Fruit fly (Drosophila melanogaster) whole organism, embryonic: ENCODE measurements around the gene yellow-e.

Experiments
- Atf-2 ChIP-seq: fragments of 200-800 bp; sonication (Bioruptor generic); optimal IDR thresholded peaks from 2 replicates; lab custom pipeline; 2016; ENCODE audit warnings: missing biosample characterization, missing genetic modification characterization
- CG10431 ChIP-seq: fragments of 200-800 bp; sonication (Bioruptor generic); optimal IDR thresholded peaks from 3 replicates; lab custom pipeline; 2018; ENCODE audit warnings: missing biosample characterization, mild to moderate bottlenecking, missing genetic modification characterization
- CG11085 ChIP-seq: fragments of 200-800 bp; sonication (Bioruptor generic); IDR thresholded peaks from 2 replicates; pipeline ENCODE4 v1.3.6; 2022; ENCODE audit warnings: missing biosample characterization, missing genetic modification characterization
- CG15601 ChIP-seq: fragments of 200-800 bp; sonication (Bioruptor generic); optimal IDR thresholded peaks from 3 replicates; lab custom pipeline; 2019; ENCODE audit warnings: missing biosample characterization, mild to moderate bottlenecking, missing genetic modification characterization, moderate library complexity
- CG1647 ChIP-seq: fragments of 200-800 bp; sonication (Bioruptor generic); optimal IDR thresholded peaks from 3 replicates; lab custom pipeline; 2016; ENCODE audit warnings: missing biosample characterization, missing genetic modification characterization
- CG16779 ChIP-seq: fragments of 200-800 bp; sonication (Bioruptor generic); IDR thresholded peaks from 2 replicates; pipeline ENCODE4 v1.3.6; 2022; ENCODE audit warnings: missing biosample characterization, missing genetic modification characterization
- CG16813 ChIP-seq: fragments of 200-800 bp; sonication (Bioruptor generic); IDR thresholded peaks from 3 replicates; pipeline ENCODE4 v1.3.6; 2022; ENCODE audit warnings: missing biosample characterization, missing genetic modification characterization; ENCODE audit not compliant: partially characterized antibody
- CG17361 ChIP-seq: fragments of 200-800 bp; sonication (Bioruptor generic); IDR thresholded peaks from 3 replicates; pipeline ENCODE4 v1.3.6; 2022; ENCODE audit warnings: missing biosample characterization, missing genetic modification characterization
- CG17612 ChIP-seq: fragments of 200-800 bp; sonication (Bioruptor generic); IDR thresholded peaks from 2 replicates; pipeline ENCODE4 v1.3.6; 2022; ENCODE audit warnings: missing biosample characterization, missing genetic modification characterization
- CG2202 ChIP-seq: fragments of 200-800 bp; sonication (Bioruptor generic); optimal IDR thresholded peaks from 2 replicates; lab custom pipeline; 2018; ENCODE audit warnings: missing biosample characterization, mild to moderate bottlenecking, missing genetic modification characterization
- CG30020 ChIP-seq: fragments of 200-800 bp; optimal IDR thresholded peaks from 2 replicates; lab custom pipeline; 2019; ENCODE audit warnings: missing biosample characterization, mild to moderate bottlenecking, missing genetic modification characterization, moderate library complexity
- CG3847 ChIP-seq: fragments of 200-800 bp; sonication (Bioruptor generic); IDR thresholded peaks from 2 replicates; pipeline ENCODE4 v1.3.6; 2022; ENCODE audit warnings: missing biosample characterization, missing genetic modification characterization
- CG42726 ChIP-seq: fragments of 200-800 bp; sonication (Bioruptor generic); IDR thresholded peaks from 2 replicates; pipeline ENCODE4 v1.3.6; 2022; ENCODE audit warnings: missing biosample characterization, missing genetic modification characterization; ENCODE audit not compliant: partially characterized antibody
- CG6254 ChIP-seq: fragments of 200-800 bp; sonication (Bioruptor generic); optimal IDR thresholded peaks from 3 replicates; lab custom pipeline; 2017; ENCODE audit warnings: mild to moderate bottlenecking, missing biosample characterization, missing genetic modification reagents, missing genetic modification characterization
- CG7839 ChIP-seq: fragments of 200-800 bp; sonication (Bioruptor generic); optimal IDR thresholded peaks from 3 replicates; lab custom pipeline; 2018; ENCODE audit warnings: missing biosample characterization, mild to moderate bottlenecking, missing genetic modification characterization, moderate library complexity
- CG9215 ChIP-seq: fragments of 200-800 bp; sonication (Bioruptor generic); IDR thresholded peaks from 2 replicates; pipeline ENCODE4 v1.3.6; 2022; ENCODE audit warnings: missing biosample characterization, missing genetic modification characterization
- CG9609 ChIP-seq: fragments of 200-800 bp; sonication (Bioruptor generic); optimal IDR thresholded peaks from 3 replicates; lab custom pipeline; 2016; ENCODE audit warnings: missing biosample characterization, missing genetic modification characterization
- CG9727 ChIP-seq: fragments of 200-800 bp; sonication (Bioruptor generic); optimal IDR thresholded peaks from 3 replicates; lab custom pipeline; 2017; ENCODE audit warnings: missing biosample characterization, mild to moderate bottlenecking, missing genetic modification characterization
- Drgx ChIP-seq: fragments of 200-800 bp; sonication (Bioruptor generic); IDR thresholded peaks from 2 replicates; pipeline ENCODE4 v1.3.6; 2022; ENCODE audit warnings: missing biosample characterization, missing genetic modification characterization
- Elba2 ChIP-seq: fragments of 200-800 bp; sonication (Bioruptor generic); optimal IDR thresholded peaks from 3 replicates; lab custom pipeline; 2016; ENCODE audit warnings: missing biosample characterization, missing genetic modification characterization
- Hmx ChIP-seq: fragments of 200-800 bp; sonication (Bioruptor generic); optimal IDR thresholded peaks from 2 replicates; lab custom pipeline; 2016; ENCODE audit warnings: missing biosample characterization, missing genetic modification characterization
- Meics ChIP-seq: fragments of 200-800 bp; sonication (Bioruptor generic); optimal IDR thresholded peaks from 2 replicates; lab custom pipeline; 2017; ENCODE audit warnings: missing biosample characterization, mild to moderate bottlenecking, missing genetic modification characterization
- Nf-YB ChIP-seq: fragments of 200-800 bp; sonication (Bioruptor generic); optimal IDR thresholded peaks from 3 replicates; lab custom pipeline; 2019; ENCODE audit warnings: missing biosample characterization, mild to moderate bottlenecking, missing genetic modification characterization, moderate library complexity
- Oaz ChIP-seq: fragments of 200-800 bp; sonication (Bioruptor generic); IDR thresholded peaks from 2 replicates; pipeline ENCODE4 v1.3.6; 2022; ENCODE audit warnings: missing biosample characterization, missing genetic modification characterization
- Optix ChIP-seq: fragments of 200-800 bp; sonication (Bioruptor generic); IDR thresholded peaks from 3 replicates; pipeline ENCODE4 v1.3.6; 2022; ENCODE audit warnings: missing biosample characterization, missing genetic modification characterization
- Tbp ChIP-seq: fragments of >200 bp; optimal IDR thresholded peaks from 2 replicates; lab custom pipeline; 2018; ENCODE audit warnings: missing biosample characterization, missing genetic modification characterization
- ash1 ChIP-seq: fragments of 200-800 bp; sonication (Bioruptor generic); optimal IDR thresholded peaks from 2 replicates; lab custom pipeline; 2018; ENCODE audit warnings: missing biosample characterization, mild to moderate bottlenecking, missing genetic modification characterization
- az2 ChIP-seq: fragments of 200-800 bp; sonication (Bioruptor generic); optimal IDR thresholded peaks from 3 replicates; lab custom pipeline; 2016; ENCODE audit warnings: missing biosample characterization, missing genetic modification characterization
- bsh ChIP-seq, 2 experiments: fragments of 200-800 bp; sonication (Bioruptor generic); optimal IDR thresholded peaks; 2 replicates each; lab custom pipeline; 2017 to 2018; ENCODE audit warnings: mild to moderate bottlenecking in 2 of 2, missing biosample characterization in 2 of 2, missing genetic modification characterization in 2 of 2, moderate library complexity in 1 of 2
- caup ChIP-seq: fragments of 200-800 bp; sonication (Bioruptor generic); optimal IDR thresholded peaks from 3 replicates; lab custom pipeline; 2017; ENCODE audit warnings: missing biosample characterization, mild to moderate bottlenecking, missing genetic modification characterization, moderate library complexity; ENCODE audit not compliant: severe bottlenecking
- cg ChIP-seq: fragments of 200-800 bp; sonication (Bioruptor generic); optimal IDR thresholded peaks from 3 replicates; lab custom pipeline; 2019; ENCODE audit warnings: missing biosample characterization, mild to moderate bottlenecking, missing genetic modification characterization, moderate library complexity
- crol ChIP-seq: fragments of 200-800 bp; sonication (Bioruptor generic); IDR thresholded peaks from 2 replicates; pipeline ENCODE4 v1.3.6; 2022; ENCODE audit warnings: missing biosample characterization, missing genetic modification characterization
- cwo ChIP-seq: fragments of 200-800 bp; sonication (Bioruptor generic); optimal IDR thresholded peaks from 3 replicates; lab custom pipeline; 2017; ENCODE audit warnings: missing biosample characterization, missing genetic modification characterization, mild to moderate bottlenecking, moderate library complexity, missing genetic modification reagents
- dimm ChIP-seq: fragments of 200-800 bp; sonication (Bioruptor generic); IDR thresholded peaks from 2 replicates; pipeline ENCODE4 v1.3.6; 2022; ENCODE audit warnings: missing biosample characterization, missing genetic modification characterization
- dmrt99B ChIP-seq: fragments of 200-800 bp; sonication (Bioruptor generic); optimal IDR thresholded peaks from 2 replicates; lab custom pipeline; 2018; ENCODE audit warnings: missing biosample characterization, mild to moderate bottlenecking, missing genetic modification characterization, moderate library complexity
- fd102C ChIP-seq: fragments of 200-800 bp; sonication (Bioruptor generic); optimal IDR thresholded peaks from 2 replicates; lab custom pipeline; 2018; ENCODE audit warnings: missing biosample characterization, mild to moderate bottlenecking, missing genetic modification characterization, moderate library complexity
- ftz-f1 ChIP-seq: fragments of 200-800 bp; sonication (Bioruptor generic); optimal IDR thresholded peaks from 2 replicates; lab custom pipeline; 2016; ENCODE audit warnings: missing biosample characterization, missing genetic modification characterization
- fu2 ChIP-seq: fragments of 200-800 bp; sonication (Bioruptor generic); optimal IDR thresholded peaks from 2 replicates; lab custom pipeline; 2016; ENCODE audit warnings: missing biosample characterization, missing genetic modification characterization
- gce ChIP-seq: fragments of 200-800 bp; sonication (Bioruptor generic); IDR thresholded peaks from 3 replicates; pipeline ENCODE4 v1.3.6; 2022; ENCODE audit warnings: missing biosample characterization, missing genetic modification characterization
- gcm2 ChIP-seq: fragments of 200-800 bp; sonication (Bioruptor generic); optimal IDR thresholded peaks from 2 replicates; lab custom pipeline; 2016; ENCODE audit warnings: missing biosample characterization, missing genetic modification characterization
- hkb ChIP-seq, 2 experiments: fragments of 200-800 bp in 1 of 2; fragments of >200 bp in 1 of 2; sonication (Bioruptor generic) in 1 of 2; IDR thresholded peaks in 1 of 2; optimal IDR thresholded peaks in 1 of 2; 2 replicates each; pipeline versions ENCODE4 v1.3.6 to Lab custom; 2017 to 2022; ENCODE audit warnings: missing biosample characterization in 1 of 2, missing genetic modification characterization in 1 of 2
- lola ChIP-seq, 3 experiments: fragments of >200 bp in 2 of 3; fragments of 200-800 bp in 1 of 3; sonication (Bioruptor generic) in 1 of 3; optimal IDR thresholded peaks; 2 replicates each; lab custom pipeline; 2017 to 2019; ENCODE audit warnings: missing biosample characterization in 3 of 3, missing genetic modification characterization in 3 of 3, mild to moderate bottlenecking in 1 of 3, moderate library complexity in 1 of 3
- nmo ChIP-seq: fragments of 200-800 bp; sonication (Bioruptor generic); optimal IDR thresholded peaks from 2 replicates; lab custom pipeline; 2018; ENCODE audit warnings: missing biosample characterization, mild to moderate bottlenecking, missing genetic modification characterization, moderate library complexity
- ranshi ChIP-seq: fragments of 200-800 bp; sonication (Bioruptor generic); IDR thresholded peaks from 2 replicates; pipeline ENCODE4 v1.3.6; 2022; ENCODE audit warnings: missing biosample characterization, missing genetic modification characterization
- sc ChIP-seq, 3 experiments: fragments of >200 bp in 2 of 3; fragments of 200-800 bp in 1 of 3; sonication (Bioruptor generic) in 1 of 3; optimal IDR thresholded peaks; 2 replicates in 2 of 3; 3 replicates in 1 of 3; lab custom pipeline; 2017; ENCODE audit warnings: mild to moderate bottlenecking in 1 of 3, missing biosample characterization in 1 of 3, missing genetic modification characterization in 1 of 3, missing genetic modification reagents in 1 of 3
- seq ChIP-seq: fragments of 200-800 bp; sonication (Bioruptor generic); IDR thresholded peaks from 2 replicates; pipeline ENCODE4 v1.3.6; 2022; ENCODE audit warnings: missing biosample characterization, missing genetic modification characterization
- tap ChIP-seq: fragments of 200-800 bp; optimal IDR thresholded peaks from 3 replicates; lab custom pipeline; 2019; ENCODE audit warnings: missing biosample characterization, mild to moderate bottlenecking, missing genetic modification characterization, moderate library complexity
- twi ChIP-seq: fragments of 200-800 bp; optimal IDR thresholded peaks from 2 replicates; lab custom pipeline; 2019; ENCODE audit warnings: missing biosample characterization, mild to moderate bottlenecking, missing genetic modification characterization, moderate library complexity
- usp ChIP-seq: fragments of >200 bp; optimal IDR thresholded peaks from 2 replicates; lab custom pipeline; 2017; ENCODE audit warnings: missing biosample characterization, missing genetic modification characterization

yellow-e gene

dm6 chr3R:13404841-13405441 is 10.1 kb downstream of the yellow-e start, which contains the start of gene yellow-e3 (continued):
- TF ChIP-seq Tbp (GFP tag; lab: Kevin White, UChicago) (no peak), ash1 (GFP tag; lab: Kevin White, UChicago) (no peak), Hmx (GFP tag; lab: Kevin White, UChicago) (no peak), CG9609 (GFP tag; lab: Kevin White, UChicago) (no peak), twi (tag; lab: Kevin White, UChicago) (peak; percentile 25), az2 (GFP tag; lab: Kevin White, UChicago) (peak; percentile 34), CG42726 (GFP tag; lab: Robert Waterston, UW) (no peak), ftz-f1 (no peak), seq (GFP tag; lab: Robert Waterston, UW) (no peak), cwo (GFP tag; lab: Kevin White, UChicago) (no peak), CG3847 (GFP tag; lab: Robert Waterston, UW) (no peak), CG17361 (GFP tag; lab: Robert Waterston, UW) (peak; percentile 38; the same call in 1 of the 3 replicates), caup (GFP tag; lab: Kevin White, UChicago) (no peak), CG6254 (peak; percentile 37), hkb (optimal IDR thresholded peaks at IDR 0.05; lab: Kevin White, UChicago) (no peak), hkb (GFP tag; IDR thresholded peaks at IDR 0.05; lab: Robert Waterston, UW) (no peak), crol (no peak), CG7839 (tag; lab: Kevin White, UChicago) (peak; percentile 14), usp (GFP tag; lab: Kevin White, UChicago) (no peak), CG16779 (GFP tag; lab: Robert Waterston, UW) (no peak), fd102C (GFP tag; lab: Kevin White, UChicago) (peak; percentile 64), CG15601 (tag; lab: Kevin White, UChicago) (peak; percentile 24), Oaz (GFP tag; lab: Robert Waterston, UW) (no peak), ranshi (GFP tag; lab: Robert Waterston, UW) (no peak), CG17612 (GFP tag; lab: Robert Waterston, UW) (no peak), gce (GFP tag; lab: Robert Waterston, UW) (no peak), Drgx (GFP tag; lab: Robert Waterston, UW) (no peak), CG10431 (GFP tag; lab: Kevin White, UChicago) (no peak), gcm2 (no peak), sc (optimal IDR thresholded peaks at IDR 0.05; lab: Kevin White, UChicago) (no peak), sc (GFP tag; optimal IDR thresholded peaks at IDR 0.05; lab: Kevin White, UChicago) (peak; percentile 5), Elba2 (GFP tag; lab: Kevin White, UChicago) (peak; percentile 28), Atf-2 (GFP tag; lab: Kevin White, UChicago) (no peak), lola (GFP tag; optimal IDR thresholded peaks at IDR 0.05; lab: Kevin White, UChicago) (peak in 1 of 3 experiments; percentile 82), dimm (GFP tag; lab: Robert Waterston, UW) (no peak), CG16813 (GFP tag; lab: Robert Waterston, UW) (no peak), CG11085 (GFP tag; lab: Robert Waterston, UW) (no peak), CG9215 (GFP tag; lab: Robert Waterston, UW) (no peak), Optix (GFP tag; lab: Robert Waterston, UW) (no peak), CG30020 (tag; lab: Kevin White, UChicago) (no peak), dmrt99B (no peak), CG2202 (tag; lab: Kevin White, UChicago) (peak; percentile 38), Nf-YB (GFP tag; lab: Kevin White, UChicago) (no peak), CG1647 (GFP tag; lab: Kevin White, UChicago) (no peak), Meics (GFP tag; lab: Kevin White, UChicago) (no peak), tap (tag; lab: Kevin White, UChicago) (no peak), CG9727 (GFP tag; lab: Kevin White, UChicago) (peak; percentile 75), fu2 (GFP tag; lab: Kevin White, UChicago) (no peak), nmo (GFP tag; lab: Kevin White, UChicago) (peak; percentile 41), cg (GFP tag; lab: Kevin White, UChicago) (no peak), bsh (GFP tag; optimal IDR thresholded peaks at IDR 0.05; lab: Kevin White, UChicago) (peak in 1 of 2 experiments; percentile 42)
